Fruit fly (Drosophila melanogaster): ENCODE measurements around the gene CG6885.

The CG6885 gene

DNA sequence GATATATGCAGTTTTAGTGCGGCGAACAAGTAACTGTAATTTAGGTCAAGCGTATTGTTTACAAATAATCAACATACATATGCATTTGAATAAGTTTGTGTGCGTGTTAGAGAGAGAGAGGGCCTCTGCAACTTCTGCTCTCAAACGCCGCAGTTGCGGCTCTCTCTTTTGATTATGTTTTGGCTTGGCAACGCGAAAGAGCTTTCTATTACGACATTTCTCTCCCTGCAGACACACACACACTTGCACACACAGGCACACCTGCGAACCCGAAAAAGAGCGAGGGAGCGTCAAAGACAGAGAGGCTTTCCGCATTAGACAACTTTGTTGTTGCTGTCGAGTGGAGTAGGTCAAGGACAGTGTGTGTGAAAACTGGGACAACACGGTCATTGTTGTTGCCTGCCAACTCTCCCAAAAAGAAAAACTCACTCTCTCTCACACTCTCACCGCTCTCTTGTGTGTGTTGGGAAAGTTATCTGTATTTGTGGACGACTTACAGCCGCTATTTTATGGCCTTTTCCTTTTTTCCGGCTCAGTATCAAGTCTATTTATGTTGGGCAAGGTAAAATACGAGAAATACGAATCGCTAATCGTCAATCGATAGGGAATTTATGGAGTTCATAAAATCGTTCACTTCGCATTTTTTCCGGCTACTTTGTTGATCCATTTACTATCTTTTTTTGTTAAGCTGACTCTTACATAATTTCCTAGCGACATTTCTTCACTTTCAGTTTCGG lies 13.0 kb downstream of the CG6885 start (continued):
- TF ChIP-seq mirr (GFP tag; optimal IDR thresholded peaks at IDR 0.05) (peak; percentile 15), CG2199 (GFP tag; IDR thresholded peaks at IDR 0.05) (0 out of 3 replicates have a peak, but pooled peaks have one; percentile 10), CG17186 (GFP tag; optimal IDR thresholded peaks at IDR 0.05) (no peak), CG18476 (GFP tag; optimal IDR thresholded peaks at IDR 0.05) (no peak), CG10267 (tag; optimal IDR thresholded peaks at IDR 0.05) (no peak), CG12299 (tag; optimal IDR thresholded peaks at IDR 0.05) (no peak), Doc2 (GFP tag; IDR thresholded peaks at IDR 0.05) (no peak), CG2116 (GFP tag; optimal IDR thresholded peaks at IDR 0.05) (no peak), lmd (GFP tag; IDR thresholded peaks at IDR 0.05) (no peak), lbe (GFP tag; optimal IDR thresholded peaks at IDR 0.05) (no peak), Deaf1 (tag; optimal IDR thresholded peaks at IDR 0.05) (peak; percentile 80), sd (tag; optimal IDR thresholded peaks at IDR 0.05) (peak; percentile 3), sim (GFP tag; IDR thresholded peaks at IDR 0.05) (no peak), sqz (GFP tag; optimal IDR thresholded peaks at IDR 0.05) (peak; percentile 36), CG17385 (GFP tag; optimal IDR thresholded peaks at IDR 0.05) (peak; percentile 11), peb (GFP tag; IDR thresholded peaks at IDR 0.05) (no peak), gro (GFP tag; optimal IDR thresholded peaks at IDR 0.05) (no peak), CG9817 (tag; optimal IDR thresholded peaks at IDR 0.05) (no peak), pzg (GFP tag; optimal IDR thresholded peaks at IDR 0.05) (no peak), Side (GFP tag; optimal IDR thresholded peaks at IDR 0.05) (no peak), seq (GFP tag; IDR thresholded peaks at IDR 0.05) (peak; percentile 8; the same call in 1 of the 2 replicates), Hr3 (GFP tag; optimal IDR thresholded peaks at IDR 0.05) (peak; percentile 75), CG1832 (GFP tag; optimal IDR thresholded peaks at IDR 0.05) (no peak), Pdp1 (GFP tag; optimal IDR thresholded peaks at IDR 0.05) (peak in 1 of 2 experiments; percentile 91), CG8944 (GFP tag; optimal IDR thresholded peaks at IDR 0.05) (no peak), Med (GFP tag) (peak; percentile 79), MBD-R2 (GFP tag; IDR thresholded peaks at IDR 0.05) (no peak), CG4424 (GFP tag; optimal IDR thresholded peaks at IDR 0.05) (no peak), lov (optimal IDR thresholded peaks at IDR 0.05) (no peak), lov (GFP tag; IDR thresholded peaks at IDR 0.05) (0 out of 3 replicates have a peak, but pooled peaks have one; percentile 68), gcm2 (GFP tag; optimal IDR thresholded peaks at IDR 0.05) (no peak), hbn (GFP tag; IDR thresholded peaks at IDR 0.05; ENCODE audit: partially characterized antibody) (no peak), CG6175 (GFP tag; IDR thresholded peaks at IDR 0.05) (no peak), Eip74EF (GFP tag; optimal IDR thresholded peaks at IDR 0.05) (peak in 1 of 2 experiments; percentile 59), CG30020 (tag; optimal IDR thresholded peaks at IDR 0.05) (no peak), CG17359 (tag; optimal IDR thresholded peaks at IDR 0.05) (no peak), CG9609 (GFP tag; optimal IDR thresholded peaks at IDR 0.05) (no peak), amos (GFP tag; IDR thresholded peaks at IDR 0.05; ENCODE audit: partially characterized antibody) (no peak; the same call in 1 of the 2 replicates), otp (GFP tag; IDR thresholded peaks at IDR 0.05) (no peak), dysf (GFP tag; IDR thresholded peaks at IDR 0.05) (0 out of 3 replicates have a peak, but pooled peaks have one; percentile 20), CG10543 (GFP tag; optimal IDR thresholded peaks at IDR 0.05) (peak; percentile 7), Poxn (GFP tag; IDR thresholded peaks at IDR 0.05) (no peak), CG7786 (GFP tag; optimal IDR thresholded peaks at IDR 0.05) (no peak), sna (GFP tag; IDR thresholded peaks at IDR 0.05; ENCODE audit: partially characterized antibody) (peak; percentile 52; the same call in 1 of the 2 replicates), CG7556 (GFP tag; optimal IDR thresholded peaks at IDR 0.05) (no peak), Dfd (GFP tag; optimal IDR thresholded peaks at IDR 0.05) (no peak), CG11398 (GFP tag; optimal IDR thresholded peaks at IDR 0.05) (no peak), CG43689 (GFP tag; IDR thresholded peaks at IDR 0.05) (no peak), CG14860 (GFP tag; IDR thresholded peaks at IDR 0.05; ENCODE audit: partially characterized antibody) (no peak)

All from whole organism, embryonic.